Worm (Caenorhabditis elegans) whole organism, early embryonic: ENCODE results near the gene nhr-61.

Experiments used
- B0310.2 ChIP-seq: sonication (generic microtip); optimal IDR thresholded peaks from 2 replicates; lab custom pipeline; 2016; ENCODE audit warnings: mild to moderate bottlenecking, missing genetic modification characterization, missing compliant biosample characterization
- F13C5.2 ChIP-seq: sonication (generic microtip); optimal IDR thresholded peaks from 2 replicates; lab custom pipeline; 2017; ENCODE audit warnings: mild to moderate bottlenecking, missing genetic modification characterization, inconsistent platforms, missing compliant biosample characterization
- aly-1 ChIP-seq: sonication (generic microtip); optimal IDR thresholded peaks from 2 replicates; lab custom pipeline; 2016; ENCODE audit warnings: missing genetic modification characterization, missing compliant biosample characterization
- ama-1 ChIP-seq: fragments of 150-350 bp; optimal IDR thresholded peaks from 2 replicates; lab custom pipeline; 2014
- ceh-13 ChIP-seq: fragments of 200-800 bp; sonication (Bioruptor generic); optimal IDR thresholded peaks from 2 replicates; lab custom pipeline; 2018; ENCODE audit warnings: mild to moderate bottlenecking, missing genetic modification characterization, missing compliant biosample characterization
- ceh-36 ChIP-seq: sonication (generic microtip); optimal IDR thresholded peaks from 2 replicates; lab custom pipeline; 2016; ENCODE audit warnings: missing genetic modification characterization, inconsistent platforms, missing compliant biosample characterization
- ets-7 ChIP-seq: sonication (generic microtip); optimal IDR thresholded peaks from 2 replicates; lab custom pipeline; 2016; ENCODE audit warnings: missing genotype, missing genetic modification characterization, missing compliant biosample characterization
- flt-1 ChIP-seq: fragments of 200-800 bp; sonication (Bioruptor generic); IDR thresholded peaks from 2 replicates; pipeline ENCODE4 v1.3.6; 2022; ENCODE audit warnings: missing genetic modification characterization, missing compliant biosample characterization
- hmbx-1 ChIP-seq: sonication (generic microtip); optimal IDR thresholded peaks from 2 replicates; lab custom pipeline; 2016; ENCODE audit warnings: mild to moderate bottlenecking, missing genetic modification characterization, missing compliant biosample characterization
- hmg-4 ChIP-seq: fragments of 200-800 bp; sonication (Bioruptor generic); optimal IDR thresholded peaks from 2 replicates; lab custom pipeline; 2018; ENCODE audit warnings: mild to moderate bottlenecking, missing genetic modification characterization, missing compliant biosample characterization
- hnd-1 ChIP-seq: sonication (generic microtip); optimal IDR thresholded peaks from 2 replicates; lab custom pipeline; 2016; ENCODE audit warnings: missing genetic modification characterization, missing compliant biosample characterization
- pes-1 ChIP-seq: fragments of 200-800 bp; sonication (Bioruptor generic); IDR thresholded peaks from 2 replicates; pipeline ENCODE4 v1.3.6; 2022; ENCODE audit warnings: missing genetic modification reagents, missing genetic modification characterization, missing compliant biosample characterization
- scrt-1 ChIP-seq: fragments of 200-800 bp; sonication (Bioruptor generic); IDR thresholded peaks from 2 replicates; pipeline ENCODE4 v1.3.6; 2022; ENCODE audit warnings: missing genetic modification characterization, missing compliant biosample characterization
- sea-1 ChIP-seq: fragments of 200-800 bp; sonication (Bioruptor generic); conservative IDR thresholded peaks from 2 replicates; pipeline ENCODE4 v1.3.6; 2022; ENCODE audit warnings: missing genetic modification characterization, missing compliant biosample characterization
- tbx-11 ChIP-seq: fragments of 200-800 bp; sonication (Bioruptor generic); IDR thresholded peaks from 2 replicates; pipeline ENCODE4 v1.3.6; 2022; ENCODE audit warnings: missing genetic modification characterization, missing compliant biosample characterization
- tbx-37 ChIP-seq: fragments of 200-800 bp; sonication (Bioruptor generic); conservative IDR thresholded peaks from 2 replicates; pipeline ENCODE4 v1.3.6; 2022; ENCODE audit warnings: missing genetic modification reagents, missing genetic modification characterization, missing compliant biosample characterization
- tra-4 ChIP-seq: sonication (generic microtip); optimal IDR thresholded peaks from 2 replicates; lab custom pipeline; 2017; ENCODE audit warnings: missing genetic modification characterization, missing compliant biosample characterization

nhr-61 gene

ce11 chrII:14799367-14799766 lies 19.0 kb downstream of the nhr-61 start:
- no peak for TF ChIP-seq aly-1
- TF ChIP-seq pes-1 (GFP tag; lab: Robert Waterston, UW), result no peak
- TF ChIP-seq hnd-1 (tag; lab: Kevin White, UChicago), result no peak
- no peak for TF ChIP-seq ceh-36 (tag; lab: Kevin White, UChicago)
- TF ChIP-seq F13C5.2, result no peak
- TF ChIP-seq ama-1 (lab: Kevin White, UChicago), result no peak
- no peak for TF ChIP-seq tbx-11
- no peak for TF ChIP-seq hmg-4 (GFP tag; lab: Kevin White, UChicago)
- no peak for TF ChIP-seq tbx-37 (GFP tag; lab: Robert Waterston, UW)
- TF ChIP-seq hmbx-1 (tag; lab: Kevin White, UChicago), result no peak
- no peak for TF ChIP-seq sea-1 (GFP tag; lab: Robert Waterston, UW)
- no peak for TF ChIP-seq tra-4 (tag; lab: Kevin White, UChicago)
- TF ChIP-seq B0310.2, result no peak
- TF ChIP-seq flt-1 (GFP tag; lab: Robert Waterston, UW), result no peak
- no peak for TF ChIP-seq scrt-1 (GFP tag; lab: Robert Waterston, UW)
- TF ChIP-seq ets-7 (tag; lab: Kevin White, UChicago), result no peak
- no peak for TF ChIP-seq ceh-13 (GFP tag; lab: Kevin White, UChicago)

- TF ChIP-seq aly-1 (no peak), pes-1 (GFP tag; lab: Robert Waterston, UW) (no peak), flt-1 (GFP tag; lab: Robert Waterston, UW) (no peak), scrt-1 (GFP tag; lab: Robert Waterston, UW) (no peak), tra-4 (tag; lab: Kevin White, UChicago) (no peak), B0310.2 (no peak), sea-1 (GFP tag; lab: Robert Waterston, UW) (no peak), ceh-13 (GFP tag; lab: Kevin White, UChicago) (no peak), hnd-1 (tag; lab: Kevin White, UChicago) (no peak), hmbx-1 (tag; lab: Kevin White, UChicago) (no peak), hmg-4 (GFP tag; lab: Kevin White, UChicago) (no peak), F13C5.2 (no peak), ets-7 (tag; lab: Kevin White, UChicago) (no peak), ama-1 (lab: Kevin White, UChicago) (no peak), ceh-36 (tag; lab: Kevin White, UChicago) (no peak), tbx-11 (no peak), tbx-37 (GFP tag; lab: Robert Waterston, UW) (no peak)
Measured at ce11 chrII:14798047-14798522, 20.3 kb downstream of the nhr-61 start, which contains the start of gene tbc-20. TSS of gene tbc-20 (plus strand) at chrII:14798472.

ce11 chrII:14794935-14795454 lies 23.3 kb downstream of the nhr-61 start, which contains the start of gene eif-3.B:
TSS of gene eif-3.B (plus strand) at chrII:14795404.
- TF ChIP-seq F13C5.2 (peak; percentile 79), ets-7 (tag; lab: Kevin White, UChicago) (peak; percentile 30), tbx-37 (GFP tag; lab: Robert Waterston, UW) (peak; percentile 93), hmg-4 (GFP tag; lab: Kevin White, UChicago) (peak; percentile 53), ceh-36 (tag; lab: Kevin White, UChicago) (no peak), B0310.2 (peak; percentile 3), sea-1 (GFP tag; lab: Robert Waterston, UW) (0 out of 2 replicates have a peak, but pooled peaks have one; percentile 34), tbx-11 (peak; percentile 52; the same call in 1 of the 2 replicates), scrt-1 (GFP tag; lab: Robert Waterston, UW) (no peak), pes-1 (GFP tag; lab: Robert Waterston, UW) (peak; percentile 78)

ce11 chrII:14792470-14792869 lies 25.9 kb downstream of the nhr-61 start:
- TF ChIP-seq flt-1 (GFP tag; lab: Robert Waterston, UW) (no peak), hmg-4 (GFP tag; lab: Kevin White, UChicago) (no peak), hnd-1 (tag; lab: Kevin White, UChicago) (no peak), F13C5.2 (no peak), aly-1 (no peak), tbx-11 (no peak), ama-1 (lab: Kevin White, UChicago) (no peak)

ce11 chrII:14790751-14791150 lies 27.6 kb downstream of the nhr-61 start, which contains the start of gene Y54E2A.10:
TSS of gene Y54E2A.10 (plus strand) at chrII:14791051.
- TF ChIP-seq aly-1, result no peak

- TF ChIP-seq tra-4 (tag; lab: Kevin White, UChicago), result no peak
- TF ChIP-seq ceh-36 (tag; lab: Kevin White, UChicago), result no peak
- TF ChIP-seq sea-1 (GFP tag; lab: Robert Waterston, UW), result no peak
- TF ChIP-seq flt-1 (GFP tag; lab: Robert Waterston, UW), result no peak
- TF ChIP-seq hmbx-1 (tag; lab: Kevin White, UChicago), result no peak
- TF ChIP-seq tbx-11, result no peak
- TF ChIP-seq tbx-37 (GFP tag; lab: Robert Waterston, UW), result no peak
- no peak for TF ChIP-seq pes-1 (GFP tag; lab: Robert Waterston, UW)
- TF ChIP-seq scrt-1 (GFP tag; lab: Robert Waterston, UW), result no peak
- TF ChIP-seq ceh-13 (GFP tag; lab: Kevin White, UChicago), result no peak
- no peak for TF ChIP-seq B0310.2
- TF ChIP-seq hmg-4 (GFP tag; lab: Kevin White, UChicago), result no peak
- no peak for TF ChIP-seq F13C5.2
- no peak for TF ChIP-seq ama-1 (lab: Kevin White, UChicago)
- TF ChIP-seq ets-7 (tag; lab: Kevin White, UChicago), result no peak
- TF ChIP-seq aly-1, result no peak
- no peak for TF ChIP-seq hnd-1 (tag; lab: Kevin White, UChicago)
Measured at ce11 chrII:14785906-14786305, 32.4 kb downstream of the nhr-61 start, which contains the start of gene Y54E2A.9. TSS of gene Y54E2A.9 (minus strand) at chrII:14786006.

ce11 chrII:14779851-14780250 lies 38.5 kb downstream of the nhr-61 start:
- TF ChIP-seq hnd-1 (tag; lab: Kevin White, UChicago), result no peak
- no peak for TF ChIP-seq hmg-4 (GFP tag; lab: Kevin White, UChicago)
- no peak for TF ChIP-seq flt-1 (GFP tag; lab: Robert Waterston, UW)
- TF ChIP-seq ama-1 (lab: Kevin White, UChicago), result no peak
